Worm (Caenorhabditis elegans) whole organism, late embryonic: ENCODE data around the gene C55B6.5.

Source experiments
- C08G9.2 ChIP-seq: sonication (generic microtip); optimal IDR thresholded peaks from 2 replicates; lab custom pipeline; 2016; ENCODE audit warnings: mild to moderate bottlenecking, missing genetic modification characterization, moderate library complexity, missing compliant biosample characterization
- C38D4.7 ChIP-seq: fragments of 200-800 bp; sonication (Bioruptor generic); optimal IDR thresholded peaks from 2 replicates; lab custom pipeline; 2018; ENCODE audit warnings: mild to moderate bottlenecking, missing genetic modification characterization, moderate library complexity, missing compliant biosample characterization
- K02D7.2 ChIP-seq: sonication (generic microtip); optimal IDR thresholded peaks from 2 replicates; lab custom pipeline; 2017; ENCODE audit warnings: mild to moderate bottlenecking, missing genetic modification characterization, missing compliant biosample characterization
- K09A11.1 ChIP-seq: sonication (generic microtip); optimal IDR thresholded peaks from 2 replicates; lab custom pipeline; 2017; ENCODE audit warnings: antibody characterized with exemption, mild to moderate bottlenecking, missing genetic modification characterization, missing compliant biosample characterization; ENCODE audit not compliant: insufficient read depth
- T23F11.4 ChIP-seq: fragments of 200-800 bp; sonication (Bioruptor generic); optimal IDR thresholded peaks from 2 replicates; lab custom pipeline; 2018; ENCODE audit warnings: mild to moderate bottlenecking, missing genetic modification characterization, missing compliant biosample characterization
- Y22D7AL.16 ChIP-seq: sonication (generic microtip); optimal IDR thresholded peaks from 2 replicates; lab custom pipeline; 2016; ENCODE audit warnings: missing genetic modification characterization, missing compliant biosample characterization
- ahr-1 ChIP-seq: sonication (generic microtip); optimal IDR thresholded peaks from 2 replicates; lab custom pipeline; 2016; ENCODE audit warnings: missing genetic modification characterization, missing compliant biosample characterization
- ama-1 ChIP-seq: fragments of 150-350 bp; optimal IDR thresholded peaks from 2 replicates; lab custom pipeline; 2014
- ceh-18 ChIP-seq: sonication (generic microtip); optimal IDR thresholded peaks from 2 replicates; lab custom pipeline; 2016; ENCODE audit warnings: missing genetic modification characterization, missing compliant biosample characterization
- ceh-19 ChIP-seq: fragments of 200-800 bp; sonication (Bioruptor generic); optimal IDR thresholded peaks from 2 replicates; lab custom pipeline; 2018; ENCODE audit warnings: mild to moderate bottlenecking, missing genetic modification characterization, missing compliant biosample characterization
- ceh-24 ChIP-seq: sonication (generic microtip); optimal IDR thresholded peaks from 2 replicates; lab custom pipeline; 2016; ENCODE audit warnings: mild to moderate bottlenecking, missing genetic modification characterization, missing compliant biosample characterization
- ceh-31 ChIP-seq: sonication (generic microtip); optimal IDR thresholded peaks from 2 replicates; lab custom pipeline; 2016; ENCODE audit warnings: missing genetic modification characterization, missing compliant biosample characterization
- ceh-34 ChIP-seq: sonication (generic microtip); optimal IDR thresholded peaks from 2 replicates; lab custom pipeline; 2016; ENCODE audit warnings: mild to moderate bottlenecking, missing genetic modification characterization, missing compliant biosample characterization
- ceh-45 ChIP-seq: fragments of 200-800 bp; sonication (Bioruptor generic); IDR thresholded peaks from 2 replicates; pipeline ENCODE4 v1.3.6; 2022; ENCODE audit warnings: missing genetic modification reagents, missing genetic modification characterization, missing compliant biosample characterization
- ceh-48 ChIP-seq: sonication (generic microtip); optimal IDR thresholded peaks from 2 replicates; lab custom pipeline; 2016; ENCODE audit warnings: missing genetic modification characterization, inconsistent platforms, missing compliant biosample characterization
- ceh-6 ChIP-seq: fragments of 200-800 bp; sonication (Bioruptor generic); optimal IDR thresholded peaks from 2 replicates; lab custom pipeline; 2018; ENCODE audit warnings: mild to moderate bottlenecking, missing genetic modification characterization, missing compliant biosample characterization
- ceh-9 ChIP-seq: sonication (generic microtip); optimal IDR thresholded peaks from 2 replicates; lab custom pipeline; 2016; ENCODE audit warnings: mild to moderate bottlenecking, missing genetic modification characterization, inconsistent platforms, missing compliant biosample characterization
- che-1 ChIP-seq: sonication (generic microtip); optimal IDR thresholded peaks from 2 replicates; lab custom pipeline; 2016; ENCODE audit warnings: mild to moderate bottlenecking, missing genetic modification characterization, missing compliant biosample characterization
- eyg-1 ChIP-seq: sonication (generic microtip); optimal IDR thresholded peaks from 2 replicates; lab custom pipeline; 2016; ENCODE audit warnings: missing genotype, missing genetic modification characterization, missing compliant biosample characterization
- fkh-10 ChIP-seq: fragments of 150-350 bp; optimal IDR thresholded peaks from 2 replicates; lab custom pipeline; 2014; ENCODE audit warnings: missing biosample characterization, missing genetic modification reagents, missing genetic modification characterization
- hlh-15 ChIP-seq: sonication (generic microtip); optimal IDR thresholded peaks from 2 replicates; lab custom pipeline; 2016; ENCODE audit warnings: missing genetic modification characterization, missing compliant biosample characterization
- hlh-30 ChIP-seq: sonication (generic microtip); optimal IDR thresholded peaks from 2 replicates; lab custom pipeline; 2017; ENCODE audit warnings: antibody characterized with exemption, missing genetic modification characterization, missing compliant biosample characterization; ENCODE audit not compliant: insufficient read depth
- hlh-6 ChIP-seq: sonication (generic microtip); optimal IDR thresholded peaks from 2 replicates; lab custom pipeline; 2016; ENCODE audit warnings: missing genotype, missing genetic modification characterization, missing compliant biosample characterization
- hlh-8 ChIP-seq: sonication (generic microtip); optimal IDR thresholded peaks from 2 replicates; lab custom pipeline; 2016; ENCODE audit warnings: missing genotype, missing genetic modification characterization, missing compliant biosample characterization
- lin-11 ChIP-seq: fragments of 200-800 bp; sonication (Bioruptor generic); optimal IDR thresholded peaks from 2 replicates; lab custom pipeline; 2018; ENCODE audit warnings: mild to moderate bottlenecking, missing genetic modification characterization, missing compliant biosample characterization
- madf-2 ChIP-seq: sonication (generic microtip); optimal IDR thresholded peaks from 2 replicates; lab custom pipeline; 2017; ENCODE audit warnings: missing genetic modification characterization, missing compliant biosample characterization
- nhr-232 ChIP-seq: sonication (generic microtip); optimal IDR thresholded peaks from 2 replicates; lab custom pipeline; 2016; ENCODE audit warnings: missing genetic modification characterization, missing compliant biosample characterization
- npax-4 ChIP-seq: sonication (generic microtip); optimal IDR thresholded peaks from 2 replicates; lab custom pipeline; 2016; ENCODE audit warnings: missing genetic modification characterization, missing compliant biosample characterization
- pag-3 ChIP-seq: sonication (generic microtip); optimal IDR thresholded peaks from 2 replicates; lab custom pipeline; 2016; ENCODE audit warnings: missing compliant biosample characterization, missing genetic modification characterization, borderline replicate concordance
- pat-9 ChIP-seq: fragments of 200-800 bp; sonication (Bioruptor generic); optimal IDR thresholded peaks from 2 replicates; lab custom pipeline; 2018; ENCODE audit warnings: mild to moderate bottlenecking, missing genetic modification characterization, moderate library complexity, missing compliant biosample characterization
- pax-1 ChIP-seq: fragments of 150-350 bp; optimal IDR thresholded peaks from 2 replicates; lab custom pipeline; 2014; ENCODE audit warnings: missing biosample characterization, missing genetic modification characterization
- ref-2 ChIP-seq: sonication (generic microtip); optimal IDR thresholded peaks from 2 replicates; lab custom pipeline; 2016; ENCODE audit warnings: missing genetic modification characterization, missing compliant biosample characterization
- sdc-2 ChIP-seq: sonication (generic microtip); optimal IDR thresholded peaks from 2 replicates; lab custom pipeline; 2016; ENCODE audit warnings: missing genotype, missing genetic modification characterization, missing compliant biosample characterization
- sox-2 ChIP-seq: fragments of 200-800 bp; sonication (Bioruptor generic); IDR thresholded peaks from 2 replicates; pipeline ENCODE4 v1.3.6; 2022; ENCODE audit warnings: missing genetic modification reagents, missing genetic modification characterization, missing compliant biosample characterization
- ttx-3 ChIP-seq: sonication (generic microtip); optimal IDR thresholded peaks from 2 replicates; lab custom pipeline; 2016; ENCODE audit warnings: missing genetic modification reagents, missing genetic modification characterization, missing compliant biosample characterization
- unc-3 ChIP-seq, 2 experiments: fragments of 200-800 bp in 1 of 2; sonication (Bioruptor generic) in 1 of 2; sonication (generic microtip) in 1 of 2; conservative IDR thresholded peaks in 1 of 2; optimal IDR thresholded peaks in 1 of 2; 2 replicates each; pipeline versions ENCODE4 v1.3.6 to Lab custom; 2016 to 2022; ENCODE audit warnings: missing compliant biosample characterization in 2 of 2, missing genetic modification characterization in 2 of 2, missing genetic modification reagents in 1 of 2
- zip-5 ChIP-seq: sonication (generic microtip); optimal IDR thresholded peaks from 2 replicates; lab custom pipeline; 2016; ENCODE audit warnings: missing genetic modification characterization, missing compliant biosample characterization

C55B6.5 gene

DNA sequence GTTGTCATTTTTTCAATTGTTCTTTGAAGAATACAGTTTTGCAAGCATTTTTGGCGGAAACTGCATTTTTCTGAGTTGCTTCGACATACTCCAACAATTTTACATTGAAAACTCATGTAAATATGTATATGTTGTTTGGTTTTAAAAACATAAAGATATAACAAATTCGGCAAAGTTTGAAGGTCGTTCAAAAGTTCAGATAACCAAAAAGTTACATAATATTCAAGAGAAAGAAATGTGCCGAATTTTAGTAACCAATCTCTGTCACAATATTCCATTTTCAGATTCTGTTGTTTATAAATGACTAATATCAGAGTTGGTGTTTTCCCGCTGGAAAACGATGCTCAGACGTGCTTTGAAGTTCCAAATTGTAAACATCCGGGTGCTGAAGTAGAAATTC is 1.3 kb upstream of the C55B6.5 start, which contains the start of gene ZK867.2:
Gene ZK867.2, plus strand, starts transcription at position 301 of the 400 bp plus-strand sequence.
- no peak for TF ChIP-seq ama-1 (lab: Kevin White, UChicago)
- TF ChIP-seq eyg-1 (tag; lab: Kevin White, UChicago): no peak
- no peak for TF ChIP-seq C38D4.7 (GFP tag; lab: Kevin White, UChicago)
- no peak for TF ChIP-seq madf-2 (tag; lab: Kevin White, UChicago)
- no peak for TF ChIP-seq ceh-18 (tag; lab: Kevin White, UChicago)
- no peak for TF ChIP-seq hlh-8
- no peak for TF ChIP-seq lin-11 (tag; lab: Kevin White, UChicago)
- TF ChIP-seq hlh-15 (tag; lab: Kevin White, UChicago): no peak
- TF ChIP-seq sdc-2 (tag; lab: Kevin White, UChicago): no peak
- no peak for TF ChIP-seq K02D7.2 (tag; lab: Kevin White, UChicago)
- TF ChIP-seq npax-4 (tag; lab: Kevin White, UChicago): no peak
- no peak for TF ChIP-seq unc-3 (GFP tag; conservative IDR thresholded peaks at IDR 0.05; lab: Robert Waterston, UW)
- no peak for TF ChIP-seq unc-3 (tag; optimal IDR thresholded peaks at IDR 0.05; lab: Kevin White, UChicago)
- TF ChIP-seq fkh-10 (GFP tag; lab: Kevin White, UChicago): no peak
- TF ChIP-seq ttx-3 (tag; lab: Kevin White, UChicago): no peak
- TF ChIP-seq ceh-45 (GFP tag; lab: Robert Waterston, UW): no peak
- TF ChIP-seq ceh-24 (tag; lab: Kevin White, UChicago): no peak
- no peak for TF ChIP-seq nhr-232 (tag; lab: Kevin White, UChicago)
- TF ChIP-seq, all 69 proteins: peak for 0

- TF ChIP-seq ceh-9 (tag; lab: Kevin White, UChicago) (no peak), che-1 (tag; lab: Kevin White, UChicago) (no peak), C08G9.2 (no peak), sox-2 (GFP tag; lab: Robert Waterston, UW) (no peak), ceh-6 (GFP tag; lab: Kevin White, UChicago) (no peak), ceh-24 (tag; lab: Kevin White, UChicago) (no peak), pat-9 (tag; lab: Kevin White, UChicago) (no peak), K09A11.1 (tag; lab: Kevin White, UChicago) (no peak), ref-2 (no peak), zip-5 (tag; lab: Kevin White, UChicago) (no peak), pax-1 (no peak), ama-1 (lab: Kevin White, UChicago) (no peak), ceh-18 (tag; lab: Kevin White, UChicago) (no peak), ceh-48 (tag; lab: Kevin White, UChicago) (no peak)
Measured at ce11 chrX:7204175-7204574, 920 bp downstream of the C55B6.5 start.

DNA sequence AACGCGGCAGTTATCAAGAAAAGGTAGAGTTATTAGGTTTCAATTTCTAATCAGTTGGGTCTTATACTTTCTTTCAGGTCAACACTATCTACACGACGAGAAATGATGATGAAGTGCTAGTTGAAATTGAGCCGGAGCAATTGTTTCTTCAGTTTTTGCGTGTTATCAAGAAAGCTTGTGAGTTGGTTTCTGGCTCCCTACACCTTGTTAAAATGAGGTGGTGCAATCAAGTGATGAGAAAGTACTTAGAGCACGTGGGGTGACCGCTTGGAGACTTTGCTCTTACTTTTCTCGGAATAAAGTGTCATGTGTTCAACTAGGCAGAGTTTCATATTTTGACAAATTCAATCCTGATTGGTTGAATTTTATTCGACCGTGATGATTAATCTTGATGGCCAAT is 4.6 kb downstream of the C55B6.5 start:
- TF ChIP-seq ceh-19 (GFP tag; lab: Kevin White, UChicago) (no peak), madf-2 (tag; lab: Kevin White, UChicago) (no peak), hlh-6 (tag; lab: Kevin White, UChicago) (no peak), ahr-1 (tag; lab: Kevin White, UChicago) (no peak), hlh-30 (no peak), T23F11.4 (GFP tag; lab: Kevin White, UChicago) (no peak), ceh-24 (tag; lab: Kevin White, UChicago) (no peak), ceh-31 (tag; lab: Kevin White, UChicago) (no peak), ceh-18 (tag; lab: Kevin White, UChicago) (no peak), Y22D7AL.16 (tag; lab: Kevin White, UChicago) (no peak), npax-4 (tag; lab: Kevin White, UChicago) (no peak), nhr-232 (tag; lab: Kevin White, UChicago) (no peak), ceh-34 (tag; lab: Kevin White, UChicago) (no peak), pag-3 (no peak)
